Worm (Caenorhabditis elegans) whole organism, L3 larva: ENCODE results near the gene tag-276.

Experiments
- ama-1 ChIP-seq: fragments of 150-350 bp; optimal IDR thresholded peaks from 2 replicates; lab custom pipeline; 2018
- ceh-82 ChIP-seq: fragments of 150-350 bp; optimal IDR thresholded peaks from 2 replicates; lab custom pipeline; 2014; ENCODE audit warnings: missing biosample characterization, missing genetic modification characterization
- daf-12 ChIP-seq: fragments of 150-350 bp; optimal IDR thresholded peaks from 2 replicates; lab custom pipeline; 2014; ENCODE audit warnings: missing biosample characterization, missing genetic modification reagents, missing genetic modification characterization
- elt-1 ChIP-seq: fragments of 150-350 bp; optimal IDR thresholded peaks from 2 replicates; lab custom pipeline; 2014; ENCODE audit warnings: missing biosample characterization, missing genetic modification characterization
- elt-3 ChIP-seq, 3 experiments: fragments of 150-350 bp in 1 of 3; sonication (generic microtip) in 2 of 3; optimal IDR thresholded peaks; 2 replicates in 2 of 3; 4 replicates in 1 of 3; lab custom pipeline; 2014 to 2017; ENCODE audit warnings: missing biosample characterization in 3 of 3, missing genetic modification characterization in 3 of 3
- fkh-2 ChIP-seq: fragments of 150-350 bp; optimal IDR thresholded peaks from 2 replicates; lab custom pipeline; 2014; ENCODE audit warnings: missing biosample characterization, missing genetic modification reagents, missing genetic modification characterization
- lin-15B ChIP-seq: fragments of 150-350 bp; optimal IDR thresholded peaks from 2 replicates; lab custom pipeline; 2014; ENCODE audit warnings: missing biosample characterization, missing genetic modification characterization
- mdl-1 ChIP-seq: fragments of 150-350 bp; optimal IDR thresholded peaks from 2 replicates; lab custom pipeline; 2014; ENCODE audit warnings: missing biosample characterization, missing genetic modification characterization
- nhr-11 ChIP-seq: fragments of 150-350 bp; optimal IDR thresholded peaks from 2 replicates; lab custom pipeline; 2014; ENCODE audit warnings: missing biosample characterization, missing genetic modification characterization
- nhr-23 ChIP-seq: fragments of 150-350 bp; optimal IDR thresholded peaks from 2 replicates; lab custom pipeline; 2014; ENCODE audit warnings: missing biosample characterization, missing genetic modification reagents, missing genetic modification characterization
- nhr-237 ChIP-seq: fragments of 150-350 bp; optimal IDR thresholded peaks from 2 replicates; lab custom pipeline; 2014; ENCODE audit warnings: missing biosample characterization, missing genetic modification characterization
- nhr-77 ChIP-seq: fragments of 150-350 bp; optimal IDR thresholded peaks from 2 replicates; lab custom pipeline; 2014; ENCODE audit warnings: missing biosample characterization, missing genetic modification characterization
- skn-1 ChIP-seq: fragments of 150-350 bp; optimal IDR thresholded peaks from 2 replicates; lab custom pipeline; 2014; ENCODE audit warnings: missing biosample characterization, missing genetic modification characterization
- unc-62 ChIP-seq: fragments of 150-350 bp; sonication (generic microtip); optimal IDR thresholded peaks from 4 replicates; lab custom pipeline; 2014; ENCODE audit warnings: missing biosample characterization, missing genetic modification reagents, missing genetic modification characterization

ce11 chrII:12257095-12257494 is 8.2 kb upstream of the tag-276 start:
- no peak for TF ChIP-seq ceh-82
- no peak for TF ChIP-seq nhr-237
- no peak for TF ChIP-seq nhr-77 (tag; lab: Kevin White, UChicago)
- TF ChIP-seq elt-3 (tag; optimal IDR thresholded peaks at IDR 0.05; lab: Kevin White, UChicago), result no peak
- TF ChIP-seq ama-1, result no peak
- TF ChIP-seq fkh-2 (tag; lab: Kevin White, UChicago), result no peak
- TF ChIP-seq daf-12 (tag; lab: Kevin White, UChicago), result no peak
- no peak for TF ChIP-seq elt-1 (tag; lab: Kevin White, UChicago)
- TF ChIP-seq skn-1 (tag; lab: Kevin White, UChicago), result no peak
- TF ChIP-seq unc-62 (GFP tag; lab: Kevin White, UChicago), result no peak
- TF ChIP-seq lin-15B, result no peak
- TF ChIP-seq nhr-11 (tag; lab: Kevin White, UChicago), result no peak
- no peak for TF ChIP-seq nhr-23
- TF ChIP-seq mdl-1 (tag; lab: Kevin White, UChicago), result no peak
